Worm (Caenorhabditis elegans) whole organism, L1 larva: ENCODE results near the gene C16C10.2.

Experiments used
- C04F5.9 ChIP-seq: sonication (generic microtip); optimal IDR thresholded peaks from 2 replicates; lab custom pipeline; 2016; ENCODE audit warnings: missing genetic modification characterization, missing compliant biosample characterization
- C16A3.4 ChIP-seq: fragments of 150-350 bp; optimal IDR thresholded peaks from 2 replicates; lab custom pipeline; 2014; ENCODE audit warnings: missing biosample characterization, missing genetic modification characterization
- aha-1 ChIP-seq: fragments of 150-350 bp; optimal IDR thresholded peaks from 2 replicates; lab custom pipeline; 2014; ENCODE audit warnings: missing biosample characterization, missing genetic modification characterization
- ceh-63 ChIP-seq: fragments of 200-800 bp; sonication (Bioruptor generic); optimal IDR thresholded peaks from 2 replicates; lab custom pipeline; 2018; ENCODE audit warnings: mild to moderate bottlenecking, missing genetic modification characterization, missing compliant biosample characterization
- ceh-8 ChIP-seq: fragments of 200-800 bp; sonication (Bioruptor generic); optimal IDR thresholded peaks from 2 replicates; lab custom pipeline; 2018; ENCODE audit warnings: mild to moderate bottlenecking, missing genetic modification characterization, moderate library complexity, missing compliant biosample characterization
- ceh-82 ChIP-seq, 3 experiments: fragments of 150-350 bp in 1 of 3; sonication (generic microtip) in 2 of 3; optimal IDR thresholded peaks; 2 replicates each; lab custom pipeline; 2014 to 2017; ENCODE audit warnings: missing biosample characterization in 3 of 3, missing genetic modification characterization in 3 of 3
- dsc-1 ChIP-seq: sonication (generic microtip); optimal IDR thresholded peaks from 2 replicates; lab custom pipeline; 2016; ENCODE audit warnings: mild to moderate bottlenecking, missing genetic modification characterization, missing compliant biosample characterization
- efl-1 ChIP-seq, 4 experiments: fragments of 150-350 bp; optimal IDR thresholded peaks in 3 of 4; peaks in 1 of 4; 1 replicate in 1 of 4; 2 replicates in 3 of 4; lab custom pipeline; 2014; ENCODE audit warnings: missing biosample characterization in 2 of 4, missing genetic modification characterization in 2 of 4, missing genetic modification reagents in 2 of 4
- elt-2 ChIP-seq: sonication (generic microtip); optimal IDR thresholded peaks from 2 replicates; lab custom pipeline; 2016; ENCODE audit warnings: missing genetic modification characterization, mild to moderate bottlenecking, inconsistent platforms, missing compliant biosample characterization, missing genetic modification reagents
- elt-3 ChIP-seq, 6 experiments: fragments of 150-350 bp in 1 of 6; sonication (generic microtip); optimal IDR thresholded peaks; 2 replicates each; lab custom pipeline; 2017 to 2018; ENCODE audit warnings: missing biosample characterization in 6 of 6, missing genetic modification characterization in 6 of 6, inconsistent platforms in 1 of 6
- ets-5 ChIP-seq: fragments of 200-800 bp; sonication (Bioruptor generic); IDR thresholded peaks from 2 replicates; pipeline ENCODE4 v1.3.6; 2022; ENCODE audit warnings: missing genetic modification characterization, missing compliant biosample characterization
- fkh-10 ChIP-seq: sonication (generic microtip); optimal IDR thresholded peaks from 2 replicates; lab custom pipeline; 2017; ENCODE audit warnings: missing biosample characterization, missing genetic modification reagents, missing genetic modification characterization
- fkh-4 ChIP-seq: sonication (generic microtip); optimal IDR thresholded peaks from 2 replicates; lab custom pipeline; 2016; ENCODE audit warnings: missing compliant biosample characterization, missing genetic modification characterization, borderline replicate concordance
- fkh-8 ChIP-seq: sonication (generic microtip); optimal IDR thresholded peaks from 2 replicates; lab custom pipeline; 2016; ENCODE audit warnings: mild to moderate bottlenecking, missing genetic modification characterization, missing compliant biosample characterization
- fos-1 ChIP-seq: fragments of 150-350 bp; optimal IDR thresholded peaks from 2 replicates; lab custom pipeline; 2014; ENCODE audit warnings: missing biosample characterization, missing genetic modification characterization
- hpl-2 ChIP-seq: fragments of 150-350 bp; optimal IDR thresholded peaks from 2 replicates; lab custom pipeline; 2014; ENCODE audit warnings: missing biosample characterization, missing genetic modification reagents, missing genetic modification characterization
- jun-1 ChIP-seq: fragments of 150-350 bp; optimal IDR thresholded peaks from 2 replicates; lab custom pipeline; 2014; ENCODE audit warnings: missing biosample characterization, missing genetic modification reagents, missing genetic modification characterization
- lin-13 ChIP-seq: fragments of 150-350 bp; optimal IDR thresholded peaks from 2 replicates; lab custom pipeline; 2014; ENCODE audit warnings: missing biosample characterization, missing genetic modification reagents, missing genetic modification characterization
- lin-14 ChIP-seq: fragments of 200-800 bp; sonication (Bioruptor generic); optimal IDR thresholded peaks from 2 replicates; lab custom pipeline; 2018; ENCODE audit warnings: mild to moderate bottlenecking, missing genetic modification characterization, moderate library complexity, missing compliant biosample characterization
- lin-15B ChIP-seq: fragments of 150-350 bp; sonication (generic microtip); optimal IDR thresholded peaks from 3 replicates; lab custom pipeline; 2014; ENCODE audit warnings: missing biosample characterization, missing genetic modification characterization
- lin-39 ChIP-seq: fragments of 150-350 bp; optimal IDR thresholded peaks from 2 replicates; lab custom pipeline; 2014; ENCODE audit warnings: missing biosample characterization, missing genetic modification reagents, missing genetic modification characterization
- lir-3 ChIP-seq: sonication (generic microtip); optimal IDR thresholded peaks from 2 replicates; lab custom pipeline; 2016; ENCODE audit warnings: mild to moderate bottlenecking, missing genetic modification characterization, moderate library complexity, missing compliant biosample characterization; ENCODE audit not compliant: poor library complexity
- mab-9 ChIP-seq: fragments of 200-800 bp; sonication (Bioruptor generic); IDR thresholded peaks from 2 replicates; pipeline ENCODE4 v1.3.6; 2022; ENCODE audit warnings: missing genetic modification reagents, missing genetic modification characterization, missing compliant biosample characterization
- mdl-1 ChIP-seq, 2 experiments: fragments of 150-350 bp; optimal IDR thresholded peaks; 2 replicates each; lab custom pipeline; 2014 to 2017; ENCODE audit warnings: missing biosample characterization in 2 of 2, missing genetic modification characterization in 2 of 2, inconsistent platforms in 1 of 2
- nhr-11 ChIP-seq: fragments of 150-350 bp; optimal IDR thresholded peaks from 2 replicates; lab custom pipeline; 2014; ENCODE audit warnings: missing biosample characterization, missing genetic modification characterization
- nhr-20 ChIP-seq: sonication (generic microtip); optimal IDR thresholded peaks from 2 replicates; lab custom pipeline; 2016; ENCODE audit warnings: mild to moderate bottlenecking, missing genetic modification characterization, missing compliant biosample characterization
- nhr-28 ChIP-seq: fragments of 150-350 bp; optimal IDR thresholded peaks from 2 replicates; lab custom pipeline; 2014; ENCODE audit warnings: missing biosample characterization, missing genetic modification characterization
- nhr-47 ChIP-seq: sonication (generic microtip); optimal IDR thresholded peaks from 2 replicates; lab custom pipeline; 2016; ENCODE audit warnings: mild to moderate bottlenecking, missing genetic modification characterization, moderate library complexity, missing compliant biosample characterization
- nhr-77 ChIP-seq: fragments of 150-350 bp; optimal IDR thresholded peaks from 2 replicates; lab custom pipeline; 2014; ENCODE audit warnings: missing biosample characterization, missing genetic modification characterization
- nhr-84 ChIP-seq: sonication (generic microtip); optimal IDR thresholded peaks from 2 replicates; lab custom pipeline; 2017; ENCODE audit warnings: missing biosample characterization, missing genetic modification characterization
- nhr-85 ChIP-seq: sonication (generic microtip); peaks from one replicate; lab custom pipeline; 2016; ENCODE audit warnings: missing genetic modification characterization, inconsistent platforms, missing compliant biosample characterization
- pag-3 ChIP-seq: sonication (generic microtip); optimal IDR thresholded peaks from 2 replicates; lab custom pipeline; 2017; ENCODE audit warnings: missing genetic modification characterization, mild to moderate bottlenecking, missing compliant biosample characterization, antibody characterized with exemption, borderline replicate concordance; ENCODE audit not compliant: insufficient read depth
- pqm-1 ChIP-seq: sonication (generic microtip); optimal IDR thresholded peaks from 3 replicates; lab custom pipeline; 2017; ENCODE audit warnings: missing biosample characterization, missing genetic modification characterization
- skn-1 ChIP-seq: fragments of 150-350 bp; optimal IDR thresholded peaks from 2 replicates; lab custom pipeline; 2014; ENCODE audit warnings: missing biosample characterization, missing genetic modification characterization
- snpc-4 ChIP-seq: fragments of 150-350 bp; optimal IDR thresholded peaks from 2 replicates; lab custom pipeline; 2014; ENCODE audit warnings: missing biosample characterization, missing genetic modification characterization
- sptf-1 ChIP-seq: fragments of 150-350 bp; optimal IDR thresholded peaks from 2 replicates; lab custom pipeline; 2014; ENCODE audit warnings: missing biosample characterization, missing genetic modification characterization
- sup-37 ChIP-seq: fragments of 200-800 bp; sonication (Bioruptor generic); optimal IDR thresholded peaks from 2 replicates; lab custom pipeline; 2018; ENCODE audit warnings: mild to moderate bottlenecking, missing genetic modification characterization, missing compliant biosample characterization
- tlp-1 ChIP-seq: fragments of 150-350 bp; optimal IDR thresholded peaks from 2 replicates; lab custom pipeline; 2014; ENCODE audit warnings: missing biosample characterization, missing genetic modification characterization
- unc-86 ChIP-seq: sonication (generic microtip); optimal IDR thresholded peaks from 2 replicates; lab custom pipeline; 2016; ENCODE audit warnings: missing genetic modification characterization, missing compliant biosample characterization
- unc-98 ChIP-seq: fragments of 200-800 bp; sonication (Bioruptor generic); IDR thresholded peaks from 2 replicates; pipeline ENCODE4 v1.3.6; 2022; ENCODE audit warnings: missing genetic modification characterization, missing compliant biosample characterization
- vab-15 ChIP-seq: sonication (generic microtip); optimal IDR thresholded peaks from 2 replicates; lab custom pipeline; 2017; ENCODE audit warnings: missing genotype, mild to moderate bottlenecking, missing genetic modification characterization, missing compliant biosample characterization
- xbp-1 ChIP-seq: sonication (generic microtip); optimal IDR thresholded peaks from 2 replicates; lab custom pipeline; 2016; ENCODE audit warnings: missing genetic modification characterization, missing compliant biosample characterization
- zag-1 ChIP-seq: fragments of 150-350 bp; optimal IDR thresholded peaks from 2 replicates; lab custom pipeline; 2014; ENCODE audit warnings: missing biosample characterization, missing genetic modification characterization

Gene C16C10.2

ce11 chrIII:4170903-4171377, 7.5 kb downstream of the C16C10.2 start, which contains the start of the genes rnf-121 and C16C10.4 (continued):
- TF ChIP-seq sup-37 (GFP tag; lab: Kevin White, UChicago) (no peak), lin-14 (GFP tag; lab: Kevin White, UChicago) (no peak), lin-15B (tag; lab: Kevin White, UChicago) (peak; percentile 61), zag-1 (no peak), aha-1 (tag; lab: Kevin White, UChicago) (no peak), tlp-1 (tag; lab: Kevin White, UChicago) (no peak), vab-15 (tag; lab: Kevin White, UChicago) (no peak), nhr-28 (tag; lab: Kevin White, UChicago) (no peak), skn-1 (tag; lab: Kevin White, UChicago) (peak; percentile 46), lin-13 (GFP tag; lab: Kevin White, UChicago) (no peak), C04F5.9 (peak; percentile 21), mdl-1 (tag; optimal IDR thresholded peaks at IDR 0.05; lab: Kevin White, UChicago) (peak in 1 of 2 experiments; percentile 43), fos-1 (no peak), elt-3 (tag; optimal IDR thresholded peaks at IDR 0.05; lab: Kevin White, UChicago) (peak in 1 of 6 experiments; percentile 50), nhr-47 (tag; lab: Kevin White, UChicago) (peak; percentile 76), ceh-8 (GFP tag; lab: Kevin White, UChicago) (no peak), ceh-82 (tag; optimal IDR thresholded peaks at IDR 0.05; lab: Kevin White, UChicago) (peak; percentile 26 to 64 (median 34)), unc-86 (peak; percentile 42), snpc-4 (tag; lab: Kevin White, UChicago) (peak; percentile 75), efl-1 (optimal IDR thresholded peaks at IDR 0.05; lab: Kevin White, UChicago) (peak; percentile 49 to 74), efl-1 (GFP tag; optimal IDR thresholded peaks at IDR 0.05 in 1 of 2; lab: Kevin White, UChicago) (peak; percentile 66 to 98), C16A3.4 (tag; lab: Kevin White, UChicago) (peak; percentile 58), nhr-85 (tag; lab: Kevin White, UChicago) (peak; percentile 81), dsc-1 (tag; lab: Kevin White, UChicago) (peak; percentile 78), elt-2 (tag; lab: Kevin White, UChicago) (peak; percentile 28), pag-3 (no peak), ets-5 (GFP tag; lab: Robert Waterston, UW) (no peak), jun-1 (tag; lab: Kevin White, UChicago) (peak; percentile 45), fkh-10 (GFP tag; lab: Kevin White, UChicago) (no peak), pqm-1 (tag; lab: Kevin White, UChicago) (no peak), mab-9 (GFP tag; lab: Robert Waterston, UW) (0 out of 2 replicates have a peak, but pooled peaks have one; percentile 23), xbp-1 (tag; lab: Kevin White, UChicago) (peak; percentile 82), nhr-11 (tag; lab: Kevin White, UChicago) (no peak), lir-3 (tag; lab: Kevin White, UChicago) (no peak), fkh-8 (peak; percentile 40), hpl-2 (GFP tag; lab: Kevin White, UChicago) (peak; percentile 89), ceh-63 (GFP tag; lab: Kevin White, UChicago) (no peak), unc-98 (GFP tag; lab: Robert Waterston, UW) (no peak), lin-39 (tag; lab: Kevin White, UChicago) (peak; percentile 60), nhr-20 (tag; lab: Kevin White, UChicago) (peak; percentile 64), sptf-1 (tag; lab: Kevin White, UChicago) (no peak), nhr-84 (tag; lab: Kevin White, UChicago) (no peak), fkh-4 (tag; lab: Kevin White, UChicago) (no peak), nhr-77 (tag; lab: Kevin White, UChicago) (no peak)
- TF ChIP-seq, all 84 proteins: peak for 42
